Fruit fly (Drosophila melanogaster): Measurements from ENCODE around the gene ich.

ich gene

dm6 chr3R:8930165-8931063 is 32.4 kb downstream of the ich start:
- TF ChIP-seq CG8301 (tag; optimal IDR thresholded peaks at IDR 0.05) (no peak), CG12605 (GFP tag; IDR thresholded peaks at IDR 0.05) (peak; percentile 21; the same call in 1 of the 2 replicates), CG8159 (tag; optimal IDR thresholded peaks at IDR 0.05) (peak; percentile 49), rn (GFP tag; IDR thresholded peaks at IDR 0.05) (no peak), CG9948 (tag; optimal IDR thresholded peaks at IDR 0.05) (no peak), CG4496 (GFP tag; IDR thresholded peaks at IDR 0.05) (0 out of 3 replicates have a peak, but pooled peaks have one; percentile 40), CG17806 (tag; optimal IDR thresholded peaks at IDR 0.05) (peak; percentile 12), CG10348 (GFP tag; IDR thresholded peaks at IDR 0.05) (no peak), CG15710 (tag; optimal IDR thresholded peaks at IDR 0.05) (peak; percentile 44), gl (tag; optimal IDR thresholded peaks at IDR 0.05) (no peak), D1 (tag; optimal IDR thresholded peaks at IDR 0.05) (no peak), Pif1B (GFP tag; optimal IDR thresholded peaks at IDR 0.05) (no peak)

DNA sequence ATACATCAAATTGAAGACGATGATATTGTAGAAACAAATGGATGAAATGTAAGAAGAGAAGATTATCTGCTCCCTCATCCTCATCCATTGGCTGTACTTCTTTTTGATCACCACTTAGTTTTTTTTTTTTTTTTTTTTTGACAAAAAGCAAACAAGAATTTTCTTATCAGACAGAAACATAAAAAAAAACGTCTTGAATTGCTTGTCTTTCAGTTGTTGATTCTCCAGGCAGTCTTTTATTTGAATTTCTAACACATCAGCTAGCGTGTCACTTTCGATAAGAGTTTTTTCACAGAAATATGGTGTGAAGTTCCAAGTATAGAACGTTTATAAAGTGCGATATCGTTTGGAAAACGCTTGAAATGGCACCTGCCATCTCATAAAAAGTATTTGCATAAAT is 33.1 kb downstream of the ich start:
- no peak for TF ChIP-seq CG12605 (GFP tag; IDR thresholded peaks at IDR 0.05)
- TF ChIP-seq CG32121 (GFP tag; IDR thresholded peaks at IDR 0.05): no peak
- TF ChIP-seq Snoo (tag; optimal IDR thresholded peaks at IDR 0.05): no peak
- no peak for TF ChIP-seq CG8159 (tag; optimal IDR thresholded peaks at IDR 0.05)
- TF ChIP-seq fd96Ca (GFP tag; IDR thresholded peaks at IDR 0.05): no peak
- TF ChIP-seq rn (GFP tag; IDR thresholded peaks at IDR 0.05): no peak

- TF ChIP-seq CG4496 (GFP tag; IDR thresholded peaks at IDR 0.05): peak; percentile 81
- no peak for TF ChIP-seq CG10348 (GFP tag; IDR thresholded peaks at IDR 0.05)
- peak; percentile 97 for TF ChIP-seq CG17806 (tag; optimal IDR thresholded peaks at IDR 0.05)
- TF ChIP-seq gl (tag; optimal IDR thresholded peaks at IDR 0.05): peak; percentile 77
- TF ChIP-seq fd96Ca (GFP tag; IDR thresholded peaks at IDR 0.05): peak; percentile 63; the same call in 2 of the 3 replicates
- TF ChIP-seq CG32121 (GFP tag; IDR thresholded peaks at IDR 0.05): peak; percentile 75; the same call in 1 of the 2 replicates
- TF ChIP-seq CG8159 (tag; optimal IDR thresholded peaks at IDR 0.05): peak; percentile 93
- TF ChIP-seq CG13204 (GFP tag; optimal IDR thresholded peaks at IDR 0.05): peak; percentile 12
- TF ChIP-seq CG8301 (tag; optimal IDR thresholded peaks at IDR 0.05): peak; percentile 91
- TF ChIP-seq Snoo (tag; optimal IDR thresholded peaks at IDR 0.05): peak; percentile 76
- TF ChIP-seq CG34367 (tag; optimal IDR thresholded peaks at IDR 0.05): peak; percentile 90
- TF ChIP-seq rn (GFP tag; IDR thresholded peaks at IDR 0.05): peak; percentile 70
- peak; percentile 86 for TF ChIP-seq D1 (tag; optimal IDR thresholded peaks at IDR 0.05)
- peak; percentile 55 for TF ChIP-seq Ets98B (GFP tag; IDR thresholded peaks at IDR 0.05)
- TF ChIP-seq Pif1B (GFP tag; optimal IDR thresholded peaks at IDR 0.05): peak; percentile 69
- peak; percentile 98 for TF ChIP-seq CG14655 (GFP tag; optimal IDR thresholded peaks at IDR 0.05)
- TF ChIP-seq CG12605 (GFP tag; IDR thresholded peaks at IDR 0.05): peak; percentile 54
- TF ChIP-seq CG15710 (tag; optimal IDR thresholded peaks at IDR 0.05): peak; percentile 91
- TF ChIP-seq EcR (GFP tag; optimal IDR thresholded peaks at IDR 0.05): peak; percentile 58
- peak; percentile 99 for TF ChIP-seq CG9948 (tag; optimal IDR thresholded peaks at IDR 0.05)
- TF ChIP-seq Pif1A (GFP tag; optimal IDR thresholded peaks at IDR 0.05): peak; percentile 90
These were observed 34.8 kb downstream of the ich start for dm6 chr3R:8927817-8928625.

DNA sequence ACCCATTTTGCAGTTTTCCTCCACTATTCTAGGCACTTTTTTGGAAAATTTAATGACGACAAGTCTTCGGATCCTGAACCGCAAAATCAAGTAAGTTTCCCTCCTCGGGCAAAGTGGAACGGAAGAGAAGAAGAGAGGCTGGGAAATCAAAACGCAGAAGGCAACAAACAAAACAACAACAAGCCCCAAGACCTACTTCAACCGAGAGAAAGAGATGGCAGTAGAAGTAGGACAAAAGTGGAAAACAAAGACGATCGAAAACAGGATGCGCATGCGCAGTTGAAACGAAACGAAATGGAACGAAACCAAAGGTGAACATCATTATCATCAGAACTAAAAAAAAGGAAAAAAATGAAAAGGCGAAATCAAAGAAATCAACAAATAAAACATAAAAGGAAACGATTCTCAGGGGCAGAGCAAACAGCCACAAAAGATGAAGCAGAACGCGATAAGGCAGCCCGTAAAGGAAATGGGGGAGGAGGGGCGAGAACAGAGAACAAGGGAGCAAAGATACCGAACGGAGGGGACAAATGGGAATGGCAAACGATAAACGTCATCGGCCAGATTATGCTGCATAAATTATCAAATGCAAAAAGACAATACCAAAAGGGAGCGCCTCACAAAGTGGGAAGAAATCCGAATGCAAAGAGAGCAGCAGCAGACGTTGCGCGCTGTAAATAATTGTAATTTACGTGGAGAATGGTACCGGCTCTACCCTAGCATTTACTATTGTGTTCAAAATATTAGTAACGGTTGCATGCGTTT is 35.6 kb downstream of the ich start:
- TF ChIP-seq CG15710 (tag; optimal IDR thresholded peaks at IDR 0.05) (peak; percentile 58), rn (GFP tag; IDR thresholded peaks at IDR 0.05) (no peak), CG10348 (GFP tag; IDR thresholded peaks at IDR 0.05) (no peak), D1 (tag; optimal IDR thresholded peaks at IDR 0.05) (peak; percentile 46), CG14655 (GFP tag; optimal IDR thresholded peaks at IDR 0.05) (no peak), EcR (GFP tag; optimal IDR thresholded peaks at IDR 0.05) (peak; percentile 88), CG4496 (GFP tag; IDR thresholded peaks at IDR 0.05) (peak; percentile 31), CG13204 (GFP tag; optimal IDR thresholded peaks at IDR 0.05) (peak; percentile 87), CG9948 (tag; optimal IDR thresholded peaks at IDR 0.05) (peak; percentile 22), fd96Ca (GFP tag; IDR thresholded peaks at IDR 0.05) (0 out of 3 replicates have a peak, but pooled peaks have one; percentile 28), CG8301 (tag; optimal IDR thresholded peaks at IDR 0.05) (no peak), CG34367 (tag; optimal IDR thresholded peaks at IDR 0.05) (peak; percentile 67), Pif1A (GFP tag; optimal IDR thresholded peaks at IDR 0.05) (no peak), CG17806 (tag; optimal IDR thresholded peaks at IDR 0.05) (peak; percentile 76), CG12605 (GFP tag; IDR thresholded peaks at IDR 0.05) (peak; percentile 60; the same call in 1 of the 2 replicates), CG32121 (GFP tag; IDR thresholded peaks at IDR 0.05) (no peak), Pif1B (GFP tag; optimal IDR thresholded peaks at IDR 0.05) (no peak), Snoo (tag; optimal IDR thresholded peaks at IDR 0.05) (no peak), Ets98B (GFP tag; IDR thresholded peaks at IDR 0.05) (no peak), CG8159 (tag; optimal IDR thresholded peaks at IDR 0.05) (no peak), gl (tag; optimal IDR thresholded peaks at IDR 0.05) (peak; percentile 99)

Measured in whole organism, pupa.